Fruit fly (Drosophila melanogaster) whole organism, prepupa: ENCODE results near the gene Met.

Experiments used
- Blimp-1 ChIP-seq: fragments of 200-800 bp; sonication (Bioruptor generic); optimal IDR thresholded peaks from 3 replicates; lab custom pipeline; 2017; ENCODE audit warnings: missing biosample characterization, missing genetic modification characterization, mild to moderate bottlenecking, moderate library complexity, missing genetic modification reagents
- CG10631 ChIP-seq: fragments of 200-800 bp; sonication (Bioruptor generic); optimal IDR thresholded peaks from 2 replicates; lab custom pipeline; 2016; ENCODE audit warnings: missing biosample characterization, missing genetic modification characterization
- CG10669 ChIP-seq: fragments of 200-800 bp; sonication (Bioruptor generic); optimal IDR thresholded peaks from 3 replicates; lab custom pipeline; 2018; ENCODE audit warnings: missing biosample characterization, mild to moderate bottlenecking, missing genetic modification characterization, moderate library complexity
- CG11294 ChIP-seq: fragments of 200-800 bp; sonication (Bioruptor generic); IDR thresholded peaks from 2 replicates; pipeline ENCODE4 v1.3.6; 2022; ENCODE audit warnings: missing biosample characterization, missing genetic modification characterization
- CG11762 ChIP-seq: fragments of 200-800 bp; sonication (Bioruptor generic); optimal IDR thresholded peaks from 3 replicates; lab custom pipeline; 2016; ENCODE audit warnings: missing biosample characterization, missing genetic modification characterization; ENCODE audit not compliant: insufficient read depth
- CG11902 ChIP-seq: fragments of 200-800 bp; sonication (Bioruptor generic); optimal IDR thresholded peaks from 3 replicates; lab custom pipeline; 2016; ENCODE audit warnings: missing biosample characterization, missing genetic modification characterization
- CG15336 ChIP-seq: fragments of 200-800 bp; sonication (Bioruptor generic); IDR thresholded peaks from 2 replicates; pipeline ENCODE4 v1.3.6; 2022; ENCODE audit warnings: missing biosample characterization, missing genetic modification characterization
- CG1621 ChIP-seq: fragments of 200-800 bp; sonication (Bioruptor generic); optimal IDR thresholded peaks from 3 replicates; lab custom pipeline; 2018; ENCODE audit warnings: missing biosample characterization, mild to moderate bottlenecking, missing genetic modification characterization
- CG16779 ChIP-seq: fragments of 200-800 bp; sonication (Bioruptor generic); optimal IDR thresholded peaks from 3 replicates; lab custom pipeline; 2017; ENCODE audit warnings: missing biosample characterization, mild to moderate bottlenecking, missing genetic modification characterization
- CG32006 ChIP-seq: fragments of 200-800 bp; sonication (Bioruptor generic); optimal IDR thresholded peaks from 3 replicates; lab custom pipeline; 2017; ENCODE audit warnings: missing biosample characterization, mild to moderate bottlenecking, missing genetic modification characterization
- CG4318 ChIP-seq: fragments of 200-800 bp; sonication (Bioruptor generic); optimal IDR thresholded peaks from 3 replicates; lab custom pipeline; 2017; ENCODE audit warnings: missing biosample characterization, mild to moderate bottlenecking, missing genetic modification characterization
- CG6163 ChIP-seq: fragments of 200-800 bp; sonication (Bioruptor generic); IDR thresholded peaks from 3 replicates; pipeline ENCODE4 v1.3.6; 2022; ENCODE audit warnings: missing biosample characterization, missing genetic modification characterization
- CG6792 ChIP-seq: fragments of 200-800 bp; sonication (Bioruptor generic); optimal IDR thresholded peaks from 3 replicates; lab custom pipeline; 2016; ENCODE audit warnings: missing biosample characterization, missing genetic modification characterization
- CG6808 ChIP-seq: fragments of 200-800 bp; sonication (Bioruptor generic); optimal IDR thresholded peaks from 3 replicates; lab custom pipeline; 2017; ENCODE audit warnings: missing biosample characterization, missing genetic modification characterization, mild to moderate bottlenecking, moderate library complexity, missing genetic modification reagents
- CG6854 ChIP-seq: fragments of 200-800 bp; sonication (Bioruptor generic); optimal IDR thresholded peaks from 2 replicates; lab custom pipeline; 2017; ENCODE audit warnings: missing biosample characterization, mild to moderate bottlenecking, missing genetic modification characterization
- CG7368 ChIP-seq: fragments of 200-800 bp; sonication (Bioruptor generic); optimal IDR thresholded peaks from 3 replicates; lab custom pipeline; 2016; ENCODE audit warnings: missing biosample characterization, missing genetic modification characterization
- CG8119 ChIP-seq: fragments of 200-800 bp; sonication (Bioruptor generic); IDR thresholded peaks from 3 replicates; pipeline ENCODE4 v1.3.6; 2022; ENCODE audit warnings: missing biosample characterization, missing genetic modification characterization
- CG8319 ChIP-seq: fragments of 200-800 bp; sonication (Bioruptor generic); optimal IDR thresholded peaks from 3 replicates; lab custom pipeline; 2016; ENCODE audit warnings: missing biosample characterization, missing genetic modification characterization
- CG8632 ChIP-seq: fragments of 200-800 bp; sonication (Bioruptor generic); optimal IDR thresholded peaks from 3 replicates; lab custom pipeline; 2016; ENCODE audit warnings: missing biosample characterization, missing genetic modification characterization
- CG9139 ChIP-seq: fragments of 200-800 bp; sonication (Bioruptor generic); optimal IDR thresholded peaks from 3 replicates; lab custom pipeline; 2017; ENCODE audit warnings: missing biosample characterization, mild to moderate bottlenecking, missing genetic modification characterization
- Eip75B ChIP-seq: fragments of 200-800 bp; sonication (Bioruptor generic); optimal IDR thresholded peaks from 3 replicates; lab custom pipeline; 2016; ENCODE audit warnings: missing biosample characterization, missing genetic modification characterization
- Eip78C ChIP-seq: fragments of 200-800 bp; sonication (Bioruptor generic); peaks from one replicate; lab custom pipeline; 2016; ENCODE audit warnings: missing biosample characterization, missing genetic modification characterization
- Eip93F ChIP-seq: fragments of 200-800 bp; sonication (Bioruptor generic); optimal IDR thresholded peaks from 2 replicates; lab custom pipeline; 2016; ENCODE audit warnings: missing biosample characterization, mild to moderate bottlenecking, missing genetic modification characterization
- Ets21C ChIP-seq: fragments of 200-800 bp; sonication (Bioruptor generic); optimal IDR thresholded peaks from 3 replicates; lab custom pipeline; 2016; ENCODE audit warnings: missing biosample characterization, missing genetic modification characterization
- Ets96B ChIP-seq: fragments of 200-800 bp; optimal IDR thresholded peaks from 2 replicates; lab custom pipeline; 2019; ENCODE audit warnings: missing biosample characterization, mild to moderate bottlenecking, missing genetic modification characterization, moderate library complexity
- Gug ChIP-seq: fragments of 200-800 bp; sonication (Bioruptor generic); IDR thresholded peaks from 2 replicates; pipeline ENCODE4 v1.3.6; 2022; ENCODE audit warnings: missing biosample characterization, missing genetic modification characterization
- Hr38 ChIP-seq: sonication (Bioruptor generic); optimal IDR thresholded peaks from 2 replicates; lab custom pipeline; 2016; ENCODE audit warnings: missing biosample characterization, missing genetic modification characterization
- Hr39 ChIP-seq: fragments of 200-800 bp; sonication (Bioruptor generic); optimal IDR thresholded peaks from 2 replicates; lab custom pipeline; 2016; ENCODE audit warnings: missing biosample characterization, missing genetic modification characterization
- Hr4 ChIP-seq: fragments of 200-800 bp; sonication (Bioruptor generic); optimal IDR thresholded peaks from 3 replicates; lab custom pipeline; 2016; ENCODE audit warnings: missing biosample characterization, missing genetic modification characterization
- Lpt ChIP-seq: fragments of 200-800 bp; sonication (Bioruptor generic); optimal IDR thresholded peaks from 3 replicates; lab custom pipeline; 2016; ENCODE audit warnings: missing biosample characterization, missing genetic modification characterization
- OdsH ChIP-seq: fragments of 200-800 bp; sonication (Bioruptor generic); optimal IDR thresholded peaks from 3 replicates; lab custom pipeline; 2016; ENCODE audit warnings: missing biosample characterization, missing genetic modification characterization
- Smox ChIP-seq: fragments of 200-800 bp; sonication (Bioruptor generic); optimal IDR thresholded peaks from 3 replicates; lab custom pipeline; 2016; ENCODE audit warnings: missing biosample characterization, missing genetic modification characterization
- Sox102F ChIP-seq: fragments of 200-800 bp; sonication (Bioruptor generic); optimal IDR thresholded peaks from 2 replicates; lab custom pipeline; 2016; ENCODE audit warnings: missing biosample characterization, mild to moderate bottlenecking, missing genetic modification characterization
- achi ChIP-seq: fragments of 200-800 bp; sonication (Bioruptor generic); optimal IDR thresholded peaks from 3 replicates; lab custom pipeline; 2016; ENCODE audit warnings: missing biosample characterization, missing genetic modification characterization
- cyc ChIP-seq: fragments of 200-800 bp; sonication (Bioruptor generic); optimal IDR thresholded peaks from 3 replicates; lab custom pipeline; 2016; ENCODE audit warnings: missing biosample characterization, missing genetic modification characterization
- dac ChIP-seq: fragments of 200-800 bp; sonication (Bioruptor generic); optimal IDR thresholded peaks from 2 replicates; lab custom pipeline; 2017; ENCODE audit warnings: missing biosample characterization, mild to moderate bottlenecking, missing genetic modification characterization
- esn ChIP-seq: fragments of 200-800 bp; sonication (Bioruptor generic); optimal IDR thresholded peaks from 2 replicates; lab custom pipeline; 2016; ENCODE audit warnings: missing biosample characterization, mild to moderate bottlenecking, missing genetic modification characterization, moderate library complexity
- fd59A ChIP-seq: fragments of 200-800 bp; sonication (Bioruptor generic); optimal IDR thresholded peaks from 2 replicates; lab custom pipeline; 2017; ENCODE audit warnings: missing biosample characterization, mild to moderate bottlenecking, missing genetic modification characterization, missing genetic modification reagents
- fd85E ChIP-seq: fragments of 200-800 bp; sonication (Bioruptor generic); optimal IDR thresholded peaks from 3 replicates; lab custom pipeline; 2016; ENCODE audit warnings: missing biosample characterization, missing genetic modification characterization
- lz ChIP-seq: fragments of 200-800 bp; sonication (Bioruptor generic); optimal IDR thresholded peaks from 3 replicates; lab custom pipeline; 2016; ENCODE audit warnings: missing biosample characterization, missing genetic modification characterization
- net ChIP-seq: fragments of 200-800 bp; sonication (Bioruptor generic); optimal IDR thresholded peaks from 3 replicates; lab custom pipeline; 2016; ENCODE audit warnings: missing biosample characterization, missing genetic modification characterization
- pdm3 ChIP-seq: fragments of 200-800 bp; sonication (Bioruptor generic); optimal IDR thresholded peaks from 3 replicates; lab custom pipeline; 2016; ENCODE audit warnings: missing biosample characterization, missing genetic modification characterization
- salr ChIP-seq, 2 experiments: fragments of 200-800 bp; sonication (Bioruptor generic); optimal IDR thresholded peaks; 3 replicates each; lab custom pipeline; 2016 to 2018; ENCODE audit warnings: missing biosample characterization in 2 of 2, missing genetic modification characterization in 2 of 2, mild to moderate bottlenecking in 1 of 2
- spab ChIP-seq: fragments of 200-800 bp; sonication (Bioruptor generic); optimal IDR thresholded peaks from 2 replicates; lab custom pipeline; 2017; ENCODE audit warnings: missing biosample characterization, mild to moderate bottlenecking, missing genetic modification characterization, missing genetic modification reagents
- ss ChIP-seq, 2 experiments: fragments of 200-800 bp; sonication (Bioruptor generic); optimal IDR thresholded peaks; 2 replicates in 1 of 2; 3 replicates in 1 of 2; lab custom pipeline; 2017 to 2018; ENCODE audit warnings: mild to moderate bottlenecking in 2 of 2, missing biosample characterization in 2 of 2, missing genetic modification characterization in 2 of 2, moderate library complexity in 1 of 2
- svp ChIP-seq: fragments of 200-800 bp; sonication (Bioruptor generic); peaks from one replicate; lab custom pipeline; 2016; ENCODE audit warnings: missing biosample characterization, missing genetic modification characterization
- topi ChIP-seq: fragments of 200-800 bp; sonication (Bioruptor generic); optimal IDR thresholded peaks from 3 replicates; lab custom pipeline; 2016; ENCODE audit warnings: missing biosample characterization, missing genetic modification characterization
- vri ChIP-seq: fragments of 200-800 bp; sonication (Bioruptor generic); optimal IDR thresholded peaks from 3 replicates; lab custom pipeline; 2016; ENCODE audit warnings: missing biosample characterization, mild to moderate bottlenecking, missing genetic modification characterization

Gene Met

dm6 chrX:11658181-11658842 is 42.4 kb downstream of the Met start (continued):
- peak; percentile 40 for TF ChIP-seq Hr4 (GFP tag; lab: Kevin White, UChicago)
- TF ChIP-seq CG11294 (GFP tag; lab: Robert Waterston, UW), result peak; percentile 42; the same call in 1 of the 2 replicates
- TF ChIP-seq CG11762, result peak; percentile 61
- TF ChIP-seq CG7368, result peak; percentile 40
- peak; percentile 20 for TF ChIP-seq CG10669
- no peak for TF ChIP-seq Eip93F (GFP tag; lab: Kevin White, UChicago)
- peak; percentile 9 for TF ChIP-seq lz
- TF ChIP-seq CG15336 (GFP tag; lab: Robert Waterston, UW), result peak; percentile 78
- no peak for TF ChIP-seq CG16779 (tag; lab: Kevin White, UChicago)
- TF ChIP-seq Smox (GFP tag; lab: Kevin White, UChicago), result no peak
- peak; percentile 41 for TF ChIP-seq svp (GFP tag; lab: Kevin White, UChicago)
- peak; percentile 74 for TF ChIP-seq CG32006 (GFP tag; lab: Kevin White, UChicago)
- peak; percentile 2 for TF ChIP-seq cyc
- TF ChIP-seq CG9139 (GFP tag; lab: Kevin White, UChicago), result no peak

dm6 chrX:11659080-11659479 is 43.2 kb downstream of the Met start:
- TF ChIP-seq spab (GFP tag; lab: Kevin White, UChicago), result peak; percentile 80
- peak; percentile 91 for TF ChIP-seq CG4318
- TF ChIP-seq esn (GFP tag; lab: Kevin White, UChicago), result peak; percentile 37
- peak; percentile 78 to 91 for TF ChIP-seq ss (GFP tag; optimal IDR thresholded peaks at IDR 0.05; lab: Kevin White, UChicago)
- peak; percentile 88 for TF ChIP-seq OdsH (GFP tag; lab: Kevin White, UChicago)
- TF ChIP-seq Ets96B (tag; lab: Kevin White, UChicago), result peak; percentile 83
- peak; percentile 37 for TF ChIP-seq topi (GFP tag; lab: Kevin White, UChicago)
- no peak for TF ChIP-seq Ets21C (GFP tag; lab: Kevin White, UChicago)
- TF ChIP-seq lz, result peak; percentile 1
- peak; percentile 79 for TF ChIP-seq Hr4 (GFP tag; lab: Kevin White, UChicago)
- peak; percentile 94 for TF ChIP-seq CG15336 (GFP tag; lab: Robert Waterston, UW)
- TF ChIP-seq Hr38 (GFP tag; lab: Kevin White, UChicago), result no peak
- TF ChIP-seq net (GFP tag; lab: Kevin White, UChicago), result peak; percentile 87
- TF ChIP-seq CG6163 (GFP tag; lab: Robert Waterston, UW), result peak; percentile 82
- peak; percentile 80 for TF ChIP-seq pdm3 (GFP tag; lab: Kevin White, UChicago)
- TF ChIP-seq vri (GFP tag; lab: Kevin White, UChicago), result no peak
- TF ChIP-seq achi (GFP tag; lab: Kevin White, UChicago), result peak; percentile 85
- no peak for TF ChIP-seq fd85E (GFP tag; lab: Kevin White, UChicago)
- TF ChIP-seq CG8119 (GFP tag; lab: Robert Waterston, UW), result peak; percentile 93
- peak; percentile 83 for TF ChIP-seq dac (GFP tag; lab: Kevin White, UChicago)
- peak; percentile 82 for TF ChIP-seq fd59A
- peak; percentile 44 for TF ChIP-seq CG11902 (GFP tag; lab: Kevin White, UChicago)
- TF ChIP-seq Eip75B, result peak; percentile 72
- TF ChIP-seq Gug (GFP tag; lab: Robert Waterston, UW), result peak; percentile 85
- TF ChIP-seq CG10669, result peak; percentile 80
- peak; percentile 84 for TF ChIP-seq Lpt (GFP tag; lab: Kevin White, UChicago)
- TF ChIP-seq CG10631 (GFP tag; lab: Kevin White, UChicago), result peak; percentile 83
- TF ChIP-seq CG6792 (GFP tag; lab: Kevin White, UChicago), result peak; percentile 64
- peak; percentile 95 for TF ChIP-seq CG32006 (GFP tag; lab: Kevin White, UChicago)
- no peak for TF ChIP-seq Blimp-1 (GFP tag; lab: Kevin White, UChicago)
- TF ChIP-seq svp (GFP tag; lab: Kevin White, UChicago), result peak; percentile 65
- TF ChIP-seq Hr39 (GFP tag; lab: Kevin White, UChicago), result no peak
- TF ChIP-seq CG8632 (GFP tag; lab: Kevin White, UChicago), result peak; percentile 81
- peak; percentile 75 for TF ChIP-seq CG9139 (GFP tag; lab: Kevin White, UChicago)
- peak; percentile 94 for TF ChIP-seq Eip78C (GFP tag; lab: Kevin White, UChicago)
- TF ChIP-seq Sox102F, result no peak
- TF ChIP-seq cyc, result peak; percentile 17
- TF ChIP-seq salr (GFP tag; optimal IDR thresholded peaks at IDR 0.05; lab: Kevin White, UChicago), result peak; percentile 45 to 86
- peak; percentile 89 for TF ChIP-seq CG6808 (GFP tag; lab: Kevin White, UChicago)
- peak; percentile 77 for TF ChIP-seq CG7368
- TF ChIP-seq Smox (GFP tag; lab: Kevin White, UChicago), result peak; percentile 18
- TF ChIP-seq CG1621 (tag; lab: Kevin White, UChicago), result peak; percentile 70
- peak; percentile 53 for TF ChIP-seq CG8319
- no peak for TF ChIP-seq CG6854
